Fruit fly (Drosophila melanogaster): ENCODE data around the gene knk.

DNA sequence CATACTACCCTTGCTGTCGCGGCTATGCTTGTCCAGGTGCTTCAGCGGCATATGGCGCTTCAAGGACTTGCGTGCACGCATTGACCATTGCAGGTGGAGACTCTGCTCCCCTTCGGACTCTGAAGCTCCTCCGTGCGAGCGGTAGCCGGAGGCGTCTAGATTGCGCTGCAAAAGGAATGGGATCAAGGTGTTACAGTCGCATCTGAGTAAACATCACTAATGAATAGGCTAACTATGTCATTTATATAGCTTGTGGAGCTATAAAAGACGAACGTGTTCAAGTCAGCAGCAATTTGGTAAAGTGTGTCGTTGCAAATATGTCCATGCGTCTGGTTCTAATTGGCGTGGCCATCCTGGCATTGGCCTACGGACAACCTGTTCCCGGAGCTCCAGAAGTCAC lies 17.3 kb upstream of the knk start, which contains the start of gene CG42759:
- no peak for TF ChIP-seq CG8478 (optimal IDR thresholded peaks at IDR 0.05)
- no peak for TF ChIP-seq psq (optimal IDR thresholded peaks at IDR 0.05)
- TF ChIP-seq EcR (GFP tag; optimal IDR thresholded peaks at IDR 0.05), result no peak
- TF ChIP-seq Dll (optimal IDR thresholded peaks at IDR 0.05), result no peak
- TF ChIP-seq pan (optimal IDR thresholded peaks at IDR 0.05), result no peak
- TF ChIP-seq usp (GFP tag; optimal IDR thresholded peaks at IDR 0.05), result no peak

All from whole organism.